Worm (Caenorhabditis elegans): ENCODE results near the gene fmo-1.
"Not testable (repeated sequence)": the region's sequence is repeated elsewhere in the genome, so short reads cannot be mapped to it uniquely, and the experiment has no call there.

Gene fmo-1

ce11 chrIV:10654047-10654446, 7.6 kb upstream of the fmo-1 start, which contains the start of gene glb-19:
Gene glb-19, minus strand, starts transcription at chrIV:10654147.
- TF ChIP-seq sptf-1, ceh-90, ztf-11 (tag; optimal IDR thresholded peaks at IDR 0.05): not testable (repeated sequence)

DNA sequence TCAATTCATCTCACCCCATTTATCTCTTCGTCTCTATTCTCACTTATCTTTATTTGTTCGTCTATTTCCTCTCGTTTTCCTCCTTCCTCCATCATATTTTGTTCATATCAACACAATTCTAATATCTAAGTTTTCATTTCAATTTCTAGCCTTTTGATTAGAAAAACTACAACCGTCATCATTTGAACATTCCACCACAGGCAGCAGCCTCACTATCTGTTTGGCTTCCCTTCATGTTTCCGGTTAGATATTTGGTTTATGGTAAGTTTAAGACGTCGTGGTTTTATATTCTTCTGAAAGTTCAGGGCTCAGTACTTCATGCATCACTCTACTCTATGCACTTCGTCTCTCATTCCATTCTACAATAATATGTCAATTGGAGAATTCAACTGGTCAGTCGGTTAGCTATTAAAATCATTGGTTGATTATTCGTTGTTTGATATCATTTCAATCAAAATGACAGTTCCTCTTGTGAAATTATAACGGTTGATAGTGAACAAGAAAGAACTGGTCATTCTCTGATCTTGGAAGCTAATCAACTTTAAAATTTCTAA, 4.8 kb upstream of the fmo-1 start, which contains the start of gene K08C7.1:
K08C7.1 (plus strand) TSS at position 43 of the 554 bp plus-strand sequence.
- peak; percentile 45 for TF ChIP-seq elt-2 (tag; optimal IDR thresholded peaks at IDR 0.05)
- TF ChIP-seq aly-2 (tag; optimal IDR thresholded peaks at IDR 0.05), result no peak

DNA sequence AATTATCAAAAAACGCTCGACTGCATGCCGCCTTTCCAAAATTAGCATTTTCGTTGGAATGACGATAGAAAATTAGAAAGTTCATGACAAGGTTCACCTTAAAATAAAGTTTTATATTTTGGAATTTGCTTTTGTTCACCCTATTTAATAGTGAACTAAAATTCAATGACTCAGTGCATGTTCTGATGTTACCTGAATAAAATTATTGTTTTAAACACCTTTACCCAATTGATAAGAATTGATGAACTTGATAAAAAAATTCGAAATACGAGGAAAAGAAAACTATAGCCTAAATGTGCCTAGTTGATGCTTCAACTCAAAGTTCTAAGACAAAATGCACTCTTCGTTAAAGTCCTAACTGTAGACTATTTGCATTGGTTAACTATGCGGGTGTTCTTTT, 585 bp upstream of the fmo-1 start:
- no peak for TF ChIP-seq egl-13 (tag; optimal IDR thresholded peaks at IDR 0.05)
- TF ChIP-seq nhr-11 (tag; optimal IDR thresholded peaks at IDR 0.05), result no peak
- no peak for TF ChIP-seq zip-4 (GFP tag; optimal IDR thresholded peaks at IDR 0.05)
- no peak for TF ChIP-seq fos-1 (tag; optimal IDR thresholded peaks at IDR 0.05)
- no peak for TF ChIP-seq nhr-90 (tag; optimal IDR thresholded peaks at IDR 0.05; ENCODE audit: poor library complexity)
- no peak for TF ChIP-seq aly-2 (tag; optimal IDR thresholded peaks at IDR 0.05)
- no peak for TF ChIP-seq nhr-84 (tag; optimal IDR thresholded peaks at IDR 0.05)
- no peak for TF ChIP-seq zag-1 (tag; optimal IDR thresholded peaks at IDR 0.05)
- TF ChIP-seq swsn-7 (tag; optimal IDR thresholded peaks at IDR 0.05), result no peak
- no peak for TF ChIP-seq ama-1 (optimal IDR thresholded peaks at IDR 0.05)
- no peak for TF ChIP-seq alr-1 (tag; optimal IDR thresholded peaks at IDR 0.05; ENCODE audit: borderline replicate concordance)
- TF ChIP-seq elt-2 (tag; optimal IDR thresholded peaks at IDR 0.05), result no peak
- no peak for TF ChIP-seq C04F5.9 (tag; optimal IDR thresholded peaks at IDR 0.05)
- TF ChIP-seq aha-1 (tag; optimal IDR thresholded peaks at IDR 0.05), result no peak
- TF ChIP-seq lir-3 (tag; optimal IDR thresholded peaks at IDR 0.05; ENCODE audit: poor library complexity), result no peak
- TF ChIP-seq mdl-1 (tag; optimal IDR thresholded peaks at IDR 0.05), result no peak
- TF ChIP-seq sup-37 (GFP tag; optimal IDR thresholded peaks at IDR 0.05), result no peak
- TF ChIP-seq F16B12.6 (tag; optimal IDR thresholded peaks at IDR 0.05), result no peak

DNA sequence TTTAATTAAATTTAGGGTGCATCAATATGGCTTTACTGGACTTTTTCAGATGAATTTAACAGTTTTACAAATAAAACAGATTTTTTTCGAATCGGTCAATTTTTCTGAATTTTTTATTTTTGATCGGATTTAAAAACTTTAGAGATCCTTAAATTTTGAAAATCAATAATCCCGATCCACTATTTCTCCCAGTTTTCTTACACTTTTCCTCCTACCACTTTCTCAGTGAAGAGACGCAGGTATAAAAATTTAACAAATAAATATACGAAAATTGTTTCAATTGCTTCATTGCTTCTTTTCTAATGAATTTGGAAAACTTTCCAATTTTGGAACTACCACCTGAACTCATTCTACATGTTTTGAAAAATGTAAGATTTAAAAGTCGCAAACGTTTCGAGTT, 2.5 kb downstream of the fmo-1 start, which contains the start of gene K08C7.7:
K08C7.7 (plus strand) TSS at position 301 of the 400 bp plus-strand sequence.
- TF ChIP-seq blmp-1 (tag; optimal IDR thresholded peaks at IDR 0.05), result no peak
- TF ChIP-seq pag-3 (tag; optimal IDR thresholded peaks at IDR 0.05; ENCODE audit: borderline replicate concordance, insufficient read depth), result no peak
- TF ChIP-seq lin-35 (GFP tag; optimal IDR thresholded peaks at IDR 0.05), result no peak
- TF ChIP-seq mep-1 (tag; optimal IDR thresholded peaks at IDR 0.05), result no peak
- no peak for TF ChIP-seq fos-1 (tag; optimal IDR thresholded peaks at IDR 0.05)

- TF ChIP-seq hlh-4 (tag; optimal IDR thresholded peaks at IDR 0.05) (no peak), rnt-1 (tag; optimal IDR thresholded peaks at IDR 0.05) (peak; percentile 11), F16B12.6 (tag; optimal IDR thresholded peaks at IDR 0.05) (no peak)
Measured at ce11 chrIV:10666523-10666922, 4.9 kb downstream of the fmo-1 start, which contains the start of gene epi-1. Gene epi-1, plus strand, starts transcription at chrIV:10666823.

DNA sequence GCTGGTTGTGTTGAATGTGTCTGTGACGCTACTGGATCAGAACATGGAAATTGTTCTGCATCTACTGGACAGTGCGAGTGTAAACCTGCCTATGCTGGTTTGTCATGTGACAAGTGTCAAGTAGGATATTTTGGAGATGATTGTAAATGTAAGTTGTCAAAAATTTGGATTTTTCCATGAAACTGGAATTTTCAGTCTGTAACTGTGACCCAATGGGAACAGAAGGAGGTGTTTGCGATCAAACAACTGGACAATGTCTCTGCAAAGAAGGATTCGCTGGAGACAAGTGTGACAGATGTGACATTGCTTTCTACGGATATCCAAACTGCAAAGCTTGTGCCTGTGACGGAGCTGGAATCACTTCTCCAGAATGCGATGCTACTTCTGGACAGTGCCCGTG, 6.9 kb downstream of the fmo-1 start:
- TF ChIP-seq C04F5.9 (tag; optimal IDR thresholded peaks at IDR 0.05) (no peak), nhr-90 (tag; optimal IDR thresholded peaks at IDR 0.05; ENCODE audit: poor library complexity) (no peak), ceh-88 (GFP tag; IDR thresholded peaks at IDR 0.05) (no peak), nhr-76 (tag; optimal IDR thresholded peaks at IDR 0.05) (no peak), nhr-85 (tag) (no peak), nhr-11 (tag; optimal IDR thresholded peaks at IDR 0.05) (no peak), mab-9 (GFP tag; IDR thresholded peaks at IDR 0.05) (no peak)

All from whole organism, L1 larva.